Worm (Caenorhabditis elegans) whole organism, L3 larva: ENCODE results near the gene F26D11.12.
A peak's percentile ranks its signal among the peaks of the same experiment; 100 is the strongest.

Experiments
- ZK546.5 ChIP-seq: sonication (generic microtip); optimal IDR thresholded peaks from 2 replicates; lab custom pipeline; 2017; ENCODE audit warnings: missing biosample characterization, missing genetic modification characterization
- ama-1 ChIP-seq: fragments of 150-350 bp; optimal IDR thresholded peaks from 2 replicates; lab custom pipeline; 2018
- ceh-28 ChIP-seq: fragments of 150-350 bp; optimal IDR thresholded peaks from 2 replicates; lab custom pipeline; 2014; ENCODE audit warnings: missing biosample characterization, missing genetic modification reagents, missing genetic modification characterization
- ceh-82 ChIP-seq: fragments of 150-350 bp; optimal IDR thresholded peaks from 2 replicates; lab custom pipeline; 2014; ENCODE audit warnings: missing biosample characterization, missing genetic modification characterization
- daf-12 ChIP-seq: fragments of 150-350 bp; optimal IDR thresholded peaks from 2 replicates; lab custom pipeline; 2014; ENCODE audit warnings: missing biosample characterization, missing genetic modification reagents, missing genetic modification characterization
- egl-27 ChIP-seq: sonication (generic microtip); optimal IDR thresholded peaks from 4 replicates; lab custom pipeline; 2017; ENCODE audit warnings: missing biosample characterization, missing genetic modification reagents, missing genetic modification characterization
- egl-5 ChIP-seq: fragments of 150-350 bp; optimal IDR thresholded peaks from 2 replicates; lab custom pipeline; 2017; ENCODE audit warnings: missing biosample characterization, missing genetic modification reagents, missing genetic modification characterization, inconsistent platforms
- elt-2 ChIP-seq: sonication (generic microtip); optimal IDR thresholded peaks from 2 replicates; lab custom pipeline; 2016; ENCODE audit warnings: missing genetic modification reagents, mild to moderate bottlenecking, missing genetic modification characterization, missing compliant biosample characterization
- elt-3 ChIP-seq, 3 experiments: fragments of 150-350 bp in 1 of 3; sonication (generic microtip) in 2 of 3; optimal IDR thresholded peaks; 2 replicates in 2 of 3; 4 replicates in 1 of 3; lab custom pipeline; 2014 to 2017; ENCODE audit warnings: missing biosample characterization in 3 of 3, missing genetic modification characterization in 3 of 3
- eor-1 ChIP-seq, 2 experiments: fragments of 150-350 bp; optimal IDR thresholded peaks; 2 replicates each; lab custom pipeline; 2014 to 2018; ENCODE audit warnings: missing biosample characterization in 2 of 2, missing genetic modification characterization in 2 of 2
- fkh-2 ChIP-seq: fragments of 150-350 bp; optimal IDR thresholded peaks from 2 replicates; lab custom pipeline; 2014; ENCODE audit warnings: missing biosample characterization, missing genetic modification reagents, missing genetic modification characterization
- fos-1 ChIP-seq: fragments of 150-350 bp; optimal IDR thresholded peaks from 2 replicates; lab custom pipeline; 2014; ENCODE audit warnings: missing biosample characterization, missing genetic modification characterization
- hmg-11 ChIP-seq: sonication (generic microtip); optimal IDR thresholded peaks from 2 replicates; lab custom pipeline; 2016; ENCODE audit warnings: missing genetic modification characterization, missing compliant biosample characterization
- lin-15B ChIP-seq: fragments of 150-350 bp; optimal IDR thresholded peaks from 2 replicates; lab custom pipeline; 2014; ENCODE audit warnings: missing biosample characterization, missing genetic modification characterization
- lin-39 ChIP-seq: fragments of 150-350 bp; optimal IDR thresholded peaks from 2 replicates; lab custom pipeline; 2018; ENCODE audit warnings: missing biosample characterization, missing genetic modification reagents, missing genetic modification characterization
- lsy-12 ChIP-seq: sonication (generic microtip); optimal IDR thresholded peaks from 2 replicates; lab custom pipeline; 2016; ENCODE audit warnings: mild to moderate bottlenecking, missing genetic modification characterization, missing compliant biosample characterization
- mml-1 ChIP-seq: fragments of 150-350 bp; sonication (generic microtip); optimal IDR thresholded peaks from 3 replicates; lab custom pipeline; 2014; ENCODE audit warnings: missing biosample characterization, missing genetic modification characterization
- nfya-1 ChIP-seq: sonication (generic microtip); optimal IDR thresholded peaks from 2 replicates; lab custom pipeline; 2017; ENCODE audit warnings: missing genetic modification characterization, mild to moderate bottlenecking, missing compliant biosample characterization, antibody characterized with exemption, moderate library complexity; ENCODE audit not compliant: insufficient read depth
- nhr-11 ChIP-seq: fragments of 150-350 bp; optimal IDR thresholded peaks from 2 replicates; lab custom pipeline; 2014; ENCODE audit warnings: missing biosample characterization, missing genetic modification characterization
- nhr-12 ChIP-seq: fragments of 150-350 bp; optimal IDR thresholded peaks from 2 replicates; lab custom pipeline; 2014; ENCODE audit warnings: missing biosample characterization, missing genetic modification characterization
- nhr-23 ChIP-seq: fragments of 150-350 bp; optimal IDR thresholded peaks from 2 replicates; lab custom pipeline; 2014; ENCODE audit warnings: missing biosample characterization, missing genetic modification reagents, missing genetic modification characterization
- nhr-237 ChIP-seq: fragments of 150-350 bp; optimal IDR thresholded peaks from 2 replicates; lab custom pipeline; 2014; ENCODE audit warnings: missing biosample characterization, missing genetic modification characterization
- nhr-25 ChIP-seq: sonication (generic microtip); optimal IDR thresholded peaks from 2 replicates; lab custom pipeline; 2017; ENCODE audit warnings: missing biosample characterization, missing genetic modification characterization
- nhr-28 ChIP-seq: fragments of 150-350 bp; optimal IDR thresholded peaks from 2 replicates; lab custom pipeline; 2014; ENCODE audit warnings: missing biosample characterization, missing genetic modification characterization
- nhr-43 ChIP-seq: sonication (generic microtip); optimal IDR thresholded peaks from 2 replicates; lab custom pipeline; 2016; ENCODE audit warnings: mild to moderate bottlenecking, missing genetic modification characterization, missing compliant biosample characterization; ENCODE audit not compliant: poor library complexity, severe bottlenecking
- nhr-67 ChIP-seq: fragments of 150-350 bp; optimal IDR thresholded peaks from 2 replicates; lab custom pipeline; 2014; ENCODE audit warnings: missing biosample characterization, missing genetic modification characterization
- nhr-76 ChIP-seq: fragments of 150-350 bp; sonication (generic microtip); optimal IDR thresholded peaks from 5 replicates; lab custom pipeline; 2014; ENCODE audit warnings: missing biosample characterization, missing genetic modification characterization
- nhr-77 ChIP-seq: fragments of 150-350 bp; optimal IDR thresholded peaks from 2 replicates; lab custom pipeline; 2014; ENCODE audit warnings: missing biosample characterization, missing genetic modification characterization
- pha-4 ChIP-seq: fragments of 150-350 bp; optimal IDR thresholded peaks from 2 replicates; lab custom pipeline; 2014; ENCODE audit warnings: missing biosample characterization, missing genetic modification reagents, missing genetic modification characterization
- pqm-1 ChIP-seq: fragments of 150-350 bp; optimal IDR thresholded peaks from 2 replicates; lab custom pipeline; 2017; ENCODE audit warnings: missing biosample characterization, missing genetic modification characterization, inconsistent platforms
- sea-2 ChIP-seq: fragments of 150-350 bp; sonication (generic microtip); optimal IDR thresholded peaks from 4 replicates; lab custom pipeline; 2014; ENCODE audit warnings: missing biosample characterization, missing genetic modification reagents, missing genetic modification characterization
- snpc-4 ChIP-seq: fragments of 150-350 bp; optimal IDR thresholded peaks from 2 replicates; lab custom pipeline; 2014; ENCODE audit warnings: missing biosample characterization, missing genetic modification characterization
- tbx-2 ChIP-seq: sonication (generic microtip); optimal IDR thresholded peaks from 2 replicates; lab custom pipeline; 2016; ENCODE audit warnings: mild to moderate bottlenecking, missing genetic modification characterization, missing compliant biosample characterization
- unc-39 ChIP-seq: sonication (generic microtip); optimal IDR thresholded peaks from 4 replicates; lab custom pipeline; 2017; ENCODE audit warnings: missing biosample characterization, missing genetic modification characterization
- ztf-11 ChIP-seq: fragments of 150-350 bp; optimal IDR thresholded peaks from 2 replicates; lab custom pipeline; 2014; ENCODE audit warnings: missing biosample characterization, missing genetic modification characterization

The F26D11.12 gene

DNA sequence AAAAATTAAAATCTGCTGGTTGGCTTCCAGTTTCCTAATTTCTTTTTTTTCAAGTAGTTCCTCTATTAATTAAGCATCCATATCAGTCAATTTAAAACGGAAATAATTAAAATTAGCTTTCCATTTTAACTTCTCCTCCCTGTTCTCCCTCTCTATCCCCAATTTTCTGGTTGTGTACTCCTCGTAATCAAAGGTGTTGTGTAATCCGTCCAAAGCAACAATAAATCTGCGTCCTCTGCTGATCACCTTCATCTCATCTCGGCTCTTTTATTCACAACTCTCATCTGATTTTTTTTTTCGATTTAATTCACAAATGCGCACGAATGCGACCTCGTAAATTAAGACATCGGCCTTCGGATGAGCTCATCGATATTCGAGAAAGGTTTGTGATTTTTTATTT, 40.8 kb upstream of the F26D11.12 start, which contains the start of gene Y97E10AR.2:
TSS of gene Y97E10AR.2 (plus strand) at position 301 of the 400 bp plus-strand sequence.
- no peak for TF ChIP-seq nhr-11
- no peak for TF ChIP-seq ZK546.5
- TF ChIP-seq nhr-237 (tag; lab: Kevin White, UChicago), result no peak
- TF ChIP-seq nhr-25, result no peak

DNA sequence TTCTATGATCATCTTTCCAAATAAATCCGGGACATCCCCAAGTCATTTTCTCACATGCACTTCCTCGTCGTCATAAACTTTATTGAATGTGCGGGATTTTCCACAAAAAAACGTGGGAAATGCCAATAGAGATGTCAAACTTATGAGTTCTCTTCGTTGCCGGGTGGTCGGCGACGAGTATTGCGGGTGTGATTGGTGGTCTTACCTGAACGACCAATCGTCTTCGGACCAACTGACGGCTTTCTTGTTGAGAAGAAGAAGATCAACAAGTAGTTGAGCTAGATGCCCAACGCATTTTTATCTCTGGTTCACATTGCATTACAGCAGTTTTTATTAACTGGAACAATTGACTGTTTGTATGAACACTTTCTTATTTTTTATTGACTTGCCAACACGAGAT, 40.1 kb upstream of the F26D11.12 start:
- TF ChIP-seq nhr-12 (tag; lab: Kevin White, UChicago), result no peak
- TF ChIP-seq lsy-12 (tag; lab: Kevin White, UChicago), result no peak
- peak; percentile 62 for TF ChIP-seq nfya-1 (tag; lab: Kevin White, UChicago)

DNA sequence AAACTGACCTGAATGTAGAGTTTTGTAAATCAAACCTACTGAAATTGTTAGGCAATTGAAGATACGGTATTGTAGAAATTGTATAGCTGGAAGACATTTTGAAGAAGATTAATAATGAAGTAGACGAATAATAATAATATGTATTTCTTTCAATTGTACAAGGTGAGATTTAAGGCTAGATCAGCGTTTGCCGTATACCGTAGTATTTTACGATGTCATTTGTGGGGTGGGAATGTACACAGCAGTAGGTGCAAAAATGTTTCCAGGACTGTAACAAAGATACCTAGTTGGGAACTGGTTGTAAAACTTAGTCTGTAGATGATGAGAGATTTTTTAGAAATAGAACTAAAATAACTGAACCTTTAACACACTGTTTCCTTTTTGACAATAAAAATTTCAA, 39.5 kb upstream of the F26D11.12 start, which contains the start of gene ceh-76:
TSS of gene ceh-76 (minus strand) at position 101 of the 400 bp plus-strand sequence.
- TF ChIP-seq nhr-77 (tag; lab: Kevin White, UChicago), result no peak
- TF ChIP-seq lin-15B (tag; lab: Kevin White, UChicago), result no peak
- no peak for TF ChIP-seq ztf-11 (tag; lab: Kevin White, UChicago)
- TF ChIP-seq nhr-11, result no peak
- no peak for TF ChIP-seq fos-1
- no peak for TF ChIP-seq nhr-237 (tag; lab: Kevin White, UChicago)
- no peak for TF ChIP-seq elt-2
- TF ChIP-seq pqm-1 (tag; lab: Kevin White, UChicago), result no peak
- TF ChIP-seq nhr-76, result no peak
- no peak for TF ChIP-seq ceh-28 (tag; lab: Kevin White, UChicago)
- TF ChIP-seq nhr-28 (tag; lab: Kevin White, UChicago), result no peak

DNA sequence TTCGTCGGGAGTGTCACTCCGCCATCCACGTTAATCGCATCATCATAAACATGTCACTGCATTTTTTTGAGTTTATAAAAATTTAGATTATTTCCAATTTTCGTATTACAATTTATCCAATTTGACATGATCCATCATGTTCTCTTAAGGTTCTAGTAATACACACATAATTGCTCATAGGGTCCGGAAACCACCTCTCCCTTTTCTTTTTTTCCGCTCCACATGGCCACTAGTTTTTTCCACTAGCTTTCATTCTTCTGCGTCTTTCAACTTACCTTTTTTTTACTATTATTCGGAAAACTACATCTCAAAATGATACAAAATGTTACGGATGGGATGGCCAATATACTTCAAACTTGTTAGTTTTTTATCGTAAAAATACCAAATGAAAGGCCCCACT, 30.7 kb upstream of the F26D11.12 start, which contains the start of gene Y97E10AL.1:
TSS of gene Y97E10AL.1 (plus strand) at position 301 of the 400 bp plus-strand sequence.
- TF ChIP-seq nhr-23, result no peak
- no peak for TF ChIP-seq elt-2
- TF ChIP-seq nhr-77 (tag; lab: Kevin White, UChicago), result no peak
- no peak for TF ChIP-seq daf-12
- no peak for TF ChIP-seq mml-1
- no peak for TF ChIP-seq ceh-82 (tag; lab: Kevin White, UChicago)
- TF ChIP-seq elt-3 (tag; optimal IDR thresholded peaks at IDR 0.05; lab: Kevin White, UChicago), result no peak
- no peak for TF ChIP-seq snpc-4
- TF ChIP-seq ama-1 (lab: Kevin White, UChicago), result no peak
- no peak for TF ChIP-seq fkh-2
- no peak for TF ChIP-seq sea-2
- TF ChIP-seq ztf-11 (tag; lab: Kevin White, UChicago), result no peak
- TF ChIP-seq egl-27 (tag; lab: Kevin White, UChicago), result no peak
- no peak for TF ChIP-seq nhr-237 (tag; lab: Kevin White, UChicago)
- no peak for TF ChIP-seq eor-1 (tag; optimal IDR thresholded peaks at IDR 0.05; lab: Kevin White, UChicago)
- no peak for TF ChIP-seq hmg-11 (tag; lab: Kevin White, UChicago)

DNA sequence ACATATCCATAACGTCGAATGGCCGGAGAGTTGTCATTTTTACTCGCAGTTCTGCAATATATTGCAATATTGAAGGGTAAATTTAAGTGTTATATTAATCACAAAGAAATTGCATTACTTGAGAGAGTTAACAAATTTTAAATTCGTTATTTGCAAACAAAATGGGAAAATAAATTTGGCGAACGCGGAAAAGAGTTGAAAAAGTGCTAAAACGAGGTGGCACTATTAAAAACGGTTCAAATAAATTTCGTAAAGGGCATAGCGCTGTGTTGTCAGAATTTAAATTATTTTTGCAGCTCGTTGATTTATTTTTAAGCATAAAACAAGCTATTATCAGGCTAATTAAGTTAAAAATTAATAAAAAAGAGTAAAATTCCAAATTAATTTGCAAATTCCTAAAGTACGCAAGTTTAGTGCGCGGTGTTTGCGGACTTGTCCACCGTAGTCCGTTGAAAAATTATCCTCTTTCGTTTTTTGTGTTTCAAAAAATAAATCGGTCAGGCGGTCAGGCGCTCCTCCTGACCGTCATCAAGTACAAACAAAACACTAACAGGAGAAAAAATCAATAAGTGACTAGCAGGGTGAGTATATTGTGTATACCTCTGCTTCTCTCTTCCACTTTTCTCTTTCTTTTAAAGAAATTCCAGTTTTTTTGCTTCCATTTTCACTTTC, 28.4 kb upstream of the F26D11.12 start, which contains the start of the genes natb-1 and abhd-12:
TSS of gene natb-1 (minus strand) at position 51 of the 672 bp plus-strand sequence.
TSS of gene abhd-12 (plus strand) at position 499 of the 672 bp plus-strand sequence.
- TF ChIP-seq lin-39 (tag; lab: Kevin White, UChicago), result no peak
- peak; percentile 58 for TF ChIP-seq ceh-28 (tag; lab: Kevin White, UChicago)
- no peak for TF ChIP-seq daf-12
- TF ChIP-seq egl-5 (tag; lab: Kevin White, UChicago), result peak; percentile 42
- TF ChIP-seq pqm-1 (tag; lab: Kevin White, UChicago), result peak; percentile 21
- TF ChIP-seq nhr-67, result no peak
- TF ChIP-seq sea-2, result no peak
- TF ChIP-seq pha-4, result peak; percentile 87
- TF ChIP-seq unc-39, result no peak
- peak; percentile 67 for TF ChIP-seq nfya-1 (tag; lab: Kevin White, UChicago)
- peak; percentile 20 for TF ChIP-seq elt-2
- peak; percentile 66 for TF ChIP-seq snpc-4
- TF ChIP-seq nhr-25, result peak; percentile 29
- no peak for TF ChIP-seq egl-27 (tag; lab: Kevin White, UChicago)
- TF ChIP-seq nhr-43 (tag; lab: Kevin White, UChicago), result no peak
- TF ChIP-seq hmg-11 (tag; lab: Kevin White, UChicago), result peak; percentile 56
- TF ChIP-seq tbx-2 (tag; lab: Kevin White, UChicago), result no peak
- TF ChIP-seq mml-1, result no peak
- TF ChIP-seq nhr-77 (tag; lab: Kevin White, UChicago), result no peak
- peak; percentile 41 for TF ChIP-seq nhr-23
- TF ChIP-seq, all 47 proteins: peak for 10
